Worm (Caenorhabditis elegans) whole organism, young adult: ENCODE data around the gene Y7A5A.1.

Experiments
- B0035.1 ChIP-seq: sonication (generic microtip); optimal IDR thresholded peaks from 2 replicates; lab custom pipeline; 2016; ENCODE audit warnings: missing genetic modification characterization, mild to moderate bottlenecking, missing compliant biosample characterization, missing genotype, missing genetic modification reagents
- dpff-1 ChIP-seq: sonication (generic microtip); optimal IDR thresholded peaks from 2 replicates; lab custom pipeline; 2017; ENCODE audit warnings: mild to moderate bottlenecking, missing genetic modification characterization, missing compliant biosample characterization
- pha-4 ChIP-seq: fragments of 150-350 bp; sonication (generic microtip); optimal IDR thresholded peaks from 2 replicates; lab custom pipeline; 2014; ENCODE audit warnings: missing biosample characterization, missing genetic modification reagents, missing genetic modification characterization
- sptf-2 ChIP-seq: fragments of 200-800 bp; sonication (Bioruptor generic); optimal IDR thresholded peaks from 2 replicates; lab custom pipeline; 2018; ENCODE audit warnings: mild to moderate bottlenecking, missing genetic modification characterization, missing compliant biosample characterization

DNA sequence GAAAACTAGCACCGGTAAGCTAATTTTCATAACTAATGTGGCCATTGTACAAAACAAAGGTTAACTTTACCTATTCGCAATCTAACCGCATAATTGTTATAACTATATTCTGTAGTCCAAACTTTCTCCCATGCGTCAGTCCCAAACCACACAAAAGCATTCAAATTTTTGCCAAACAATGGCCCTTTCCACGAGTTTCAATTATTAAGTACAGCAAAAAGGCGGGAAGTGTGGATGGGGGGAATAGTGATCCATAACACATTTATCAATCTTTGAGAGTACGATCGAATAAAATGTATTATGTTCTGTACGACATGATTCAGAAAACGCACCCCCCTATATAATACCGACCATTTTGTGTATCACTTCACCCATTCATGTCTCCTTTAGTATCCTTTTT lies 53.0 kb downstream of the Y7A5A.1 start, which contains the start of gene ZK662.6:
- TF ChIP-seq dpff-1 (tag; lab: Kevin White, UChicago) (no peak), pha-4 (tag; lab: Kevin White, UChicago) (no peak), B0035.1 (no peak), sptf-2 (GFP tag; lab: Kevin White, UChicago) (no peak)
